Worm (Caenorhabditis elegans) whole organism, L2 larva: ENCODE data around the gene C33F10.14.

Experiments
- C34F6.9 ChIP-seq: fragments of 150-350 bp; optimal IDR thresholded peaks from 2 replicates; lab custom pipeline; 2014; ENCODE audit warnings: missing biosample characterization, missing genetic modification characterization
- F13H6.1 ChIP-seq: sonication (generic microtip); optimal IDR thresholded peaks from 2 replicates; lab custom pipeline; 2016; ENCODE audit warnings: missing genetic modification characterization, missing compliant biosample characterization
- R02D3.7 ChIP-seq: fragments of 150-350 bp; optimal IDR thresholded peaks from 2 replicates; lab custom pipeline; 2014; ENCODE audit warnings: missing biosample characterization, missing genetic modification characterization
- Y55F3AM.14 ChIP-seq: fragments of 200-800 bp; sonication (Bioruptor generic); optimal IDR thresholded peaks from 2 replicates; lab custom pipeline; 2018; ENCODE audit warnings: mild to moderate bottlenecking, missing genetic modification characterization, missing compliant biosample characterization
- ZK546.5 ChIP-seq: sonication (generic microtip); optimal IDR thresholded peaks from 2 replicates; lab custom pipeline; 2017; ENCODE audit warnings: missing biosample characterization, missing genetic modification characterization
- alr-1 ChIP-seq: fragments of 150-350 bp; optimal IDR thresholded peaks from 2 replicates; lab custom pipeline; 2014; ENCODE audit warnings: missing biosample characterization, missing genetic modification characterization
- aly-2 ChIP-seq: fragments of 150-350 bp; optimal IDR thresholded peaks from 2 replicates; lab custom pipeline; 2014; ENCODE audit warnings: missing biosample characterization, missing genetic modification characterization
- ama-1 ChIP-seq: fragments of 150-350 bp; optimal IDR thresholded peaks from 2 replicates; lab custom pipeline; 2018; ENCODE audit warnings: inconsistent platforms
- blmp-1 ChIP-seq: sonication (generic microtip); optimal IDR thresholded peaks from 2 replicates; lab custom pipeline; 2017; ENCODE audit warnings: missing genetic modification characterization, mild to moderate bottlenecking, missing compliant biosample characterization, antibody characterized with exemption, moderate library complexity; ENCODE audit not compliant: insufficient read depth
- ceh-16 ChIP-seq: fragments of 150-350 bp; optimal IDR thresholded peaks from 2 replicates; lab custom pipeline; 2014; ENCODE audit warnings: missing biosample characterization, missing genetic modification characterization
- ceh-82 ChIP-seq: fragments of 150-350 bp; optimal IDR thresholded peaks from 2 replicates; lab custom pipeline; 2014; ENCODE audit warnings: missing biosample characterization, missing genetic modification characterization
- crh-2 ChIP-seq: sonication (generic microtip); optimal IDR thresholded peaks from 2 replicates; lab custom pipeline; 2017; ENCODE audit warnings: missing biosample characterization, missing genetic modification characterization
- dmd-4 ChIP-seq: sonication (generic microtip); optimal IDR thresholded peaks from 2 replicates; lab custom pipeline; 2017; ENCODE audit warnings: missing biosample characterization, missing genetic modification characterization
- egl-27 ChIP-seq: sonication (generic microtip); optimal IDR thresholded peaks from 3 replicates; lab custom pipeline; 2017; ENCODE audit warnings: missing biosample characterization, missing genetic modification reagents, missing genetic modification characterization
- elt-1 ChIP-seq: fragments of 150-350 bp; optimal IDR thresholded peaks from 2 replicates; lab custom pipeline; 2014; ENCODE audit warnings: missing biosample characterization, missing genetic modification characterization
- elt-3 ChIP-seq: sonication (generic microtip); optimal IDR thresholded peaks from 2 replicates; lab custom pipeline; 2017; ENCODE audit warnings: missing biosample characterization, missing genetic modification characterization
- fos-1 ChIP-seq: fragments of 150-350 bp; optimal IDR thresholded peaks from 2 replicates; lab custom pipeline; 2014; ENCODE audit warnings: missing biosample characterization, missing genetic modification characterization
- gmeb-1 ChIP-seq: fragments of 150-350 bp; optimal IDR thresholded peaks from 2 replicates; lab custom pipeline; 2014; ENCODE audit warnings: missing biosample characterization, missing genetic modification characterization
- lin-11 ChIP-seq: fragments of 150-350 bp; sonication (generic microtip); optimal IDR thresholded peaks from 2 replicates; lab custom pipeline; 2014; ENCODE audit warnings: missing biosample characterization, missing genetic modification characterization, inconsistent platforms, mixed read lengths
- lin-13 ChIP-seq: fragments of 150-350 bp; optimal IDR thresholded peaks from 2 replicates; lab custom pipeline; 2014; ENCODE audit warnings: missing biosample characterization, missing genetic modification reagents, missing genetic modification characterization
- lin-39 ChIP-seq: fragments of 150-350 bp; optimal IDR thresholded peaks from 2 replicates; lab custom pipeline; 2014; ENCODE audit warnings: missing biosample characterization, missing genetic modification reagents, missing genetic modification characterization
- lsy-2 ChIP-seq, 2 experiments: fragments of 150-350 bp in 1 of 2; sonication (generic microtip) in 1 of 2; optimal IDR thresholded peaks; 2 replicates each; lab custom pipeline; 2014 to 2017; ENCODE audit warnings: missing biosample characterization in 2 of 2, missing genetic modification characterization in 2 of 2
- mab-5 ChIP-seq: fragments of 150-350 bp; optimal IDR thresholded peaks from 2 replicates; lab custom pipeline; 2014; ENCODE audit warnings: missing biosample characterization, missing genetic modification characterization
- mbf-1 ChIP-seq: sonication (generic microtip); optimal IDR thresholded peaks from 2 replicates; lab custom pipeline; 2017; ENCODE audit warnings: missing biosample characterization, missing genetic modification characterization
- mdl-1 ChIP-seq, 2 experiments: fragments of 150-350 bp in 1 of 2; sonication (generic microtip) in 1 of 2; optimal IDR thresholded peaks; 2 replicates each; lab custom pipeline; 2017; ENCODE audit warnings: missing biosample characterization in 2 of 2, missing genetic modification characterization in 2 of 2
- nhr-10 ChIP-seq: sonication (generic microtip); optimal IDR thresholded peaks from 2 replicates; lab custom pipeline; 2017; ENCODE audit warnings: missing biosample characterization, missing genetic modification characterization
- nhr-11 ChIP-seq: fragments of 150-350 bp; optimal IDR thresholded peaks from 2 replicates; lab custom pipeline; 2014; ENCODE audit warnings: missing biosample characterization, missing genetic modification characterization
- nhr-12 ChIP-seq: fragments of 150-350 bp; optimal IDR thresholded peaks from 2 replicates; lab custom pipeline; 2014; ENCODE audit warnings: missing biosample characterization, missing genetic modification characterization
- nhr-129 ChIP-seq: fragments of 150-350 bp; optimal IDR thresholded peaks from 2 replicates; lab custom pipeline; 2014; ENCODE audit warnings: missing biosample characterization, missing genetic modification characterization
- nhr-21 ChIP-seq: fragments of 150-350 bp; optimal IDR thresholded peaks from 2 replicates; lab custom pipeline; 2014; ENCODE audit warnings: missing biosample characterization, missing genetic modification characterization
- nhr-23 ChIP-seq: fragments of 150-350 bp; optimal IDR thresholded peaks from 2 replicates; lab custom pipeline; 2014; ENCODE audit warnings: missing biosample characterization, missing genetic modification reagents, missing genetic modification characterization
- nhr-237 ChIP-seq: fragments of 150-350 bp; optimal IDR thresholded peaks from 2 replicates; lab custom pipeline; 2014; ENCODE audit warnings: missing biosample characterization, missing genetic modification characterization
- nhr-25 ChIP-seq: fragments of 150-350 bp; sonication (generic microtip); optimal IDR thresholded peaks from 3 replicates; lab custom pipeline; 2014; ENCODE audit warnings: missing biosample characterization, missing genetic modification characterization
- nhr-6 ChIP-seq: fragments of 150-350 bp; optimal IDR thresholded peaks from 2 replicates; lab custom pipeline; 2014; ENCODE audit warnings: missing biosample characterization, missing genetic modification characterization
- nhr-77 ChIP-seq: fragments of 150-350 bp; optimal IDR thresholded peaks from 2 replicates; lab custom pipeline; 2014; ENCODE audit warnings: missing biosample characterization, missing genetic modification characterization
- peb-1 ChIP-seq: fragments of 150-350 bp; optimal IDR thresholded peaks from 2 replicates; lab custom pipeline; 2014; ENCODE audit warnings: missing biosample characterization, missing genetic modification characterization
- sem-4 ChIP-seq: fragments of 150-350 bp; optimal IDR thresholded peaks from 2 replicates; lab custom pipeline; 2014; ENCODE audit warnings: missing biosample characterization, missing genetic modification reagents, missing genetic modification characterization
- skn-1 ChIP-seq: sonication (generic microtip); optimal IDR thresholded peaks from 2 replicates; lab custom pipeline; 2017; ENCODE audit warnings: missing biosample characterization, missing genetic modification characterization
- sma-3 ChIP-seq: sonication (generic microtip); optimal IDR thresholded peaks from 2 replicates; lab custom pipeline; 2016; ENCODE audit warnings: missing genetic modification reagents, missing genetic modification characterization, missing compliant biosample characterization
- sma-9 ChIP-seq, 2 experiments: fragments of 150-350 bp in 1 of 2; sonication (generic microtip) in 1 of 2; optimal IDR thresholded peaks; 2 replicates each; lab custom pipeline; 2014 to 2016; ENCODE audit warnings: missing genetic modification characterization in 2 of 2, mild to moderate bottlenecking in 1 of 2, missing biosample characterization in 1 of 2, missing compliant biosample characterization in 1 of 2, missing genetic modification reagents in 1 of 2, moderate library complexity in 1 of 2
- snpc-4 ChIP-seq: fragments of 150-350 bp; optimal IDR thresholded peaks from 2 replicates; lab custom pipeline; 2014; ENCODE audit warnings: missing biosample characterization, missing genetic modification characterization
- unc-39 ChIP-seq: fragments of 150-350 bp; optimal IDR thresholded peaks from 2 replicates; lab custom pipeline; 2014; ENCODE audit warnings: missing biosample characterization, missing genetic modification characterization
- unc-55 ChIP-seq: fragments of 150-350 bp; sonication (generic microtip); optimal IDR thresholded peaks from 3 replicates; lab custom pipeline; 2014; ENCODE audit warnings: missing biosample characterization, missing genetic modification reagents, missing genetic modification characterization
- unc-62 ChIP-seq: fragments of 150-350 bp; optimal IDR thresholded peaks from 2 replicates; lab custom pipeline; 2014; ENCODE audit warnings: missing biosample characterization, missing genetic modification reagents, missing genetic modification characterization
- zag-1 ChIP-seq: fragments of 150-350 bp; optimal IDR thresholded peaks from 2 replicates; lab custom pipeline; 2014; ENCODE audit warnings: missing biosample characterization, missing genetic modification characterization
- ztf-1 ChIP-seq: fragments of 200-800 bp; sonication (Bioruptor generic); conservative IDR thresholded peaks from 2 replicates; pipeline ENCODE4 v1.3.6; 2022; ENCODE audit warnings: missing genetic modification characterization, missing compliant biosample characterization
- ztf-11 ChIP-seq: sonication (generic microtip); optimal IDR thresholded peaks from 2 replicates; lab custom pipeline; 2017; ENCODE audit warnings: missing biosample characterization, missing genetic modification characterization

Gene C33F10.14

DNA sequence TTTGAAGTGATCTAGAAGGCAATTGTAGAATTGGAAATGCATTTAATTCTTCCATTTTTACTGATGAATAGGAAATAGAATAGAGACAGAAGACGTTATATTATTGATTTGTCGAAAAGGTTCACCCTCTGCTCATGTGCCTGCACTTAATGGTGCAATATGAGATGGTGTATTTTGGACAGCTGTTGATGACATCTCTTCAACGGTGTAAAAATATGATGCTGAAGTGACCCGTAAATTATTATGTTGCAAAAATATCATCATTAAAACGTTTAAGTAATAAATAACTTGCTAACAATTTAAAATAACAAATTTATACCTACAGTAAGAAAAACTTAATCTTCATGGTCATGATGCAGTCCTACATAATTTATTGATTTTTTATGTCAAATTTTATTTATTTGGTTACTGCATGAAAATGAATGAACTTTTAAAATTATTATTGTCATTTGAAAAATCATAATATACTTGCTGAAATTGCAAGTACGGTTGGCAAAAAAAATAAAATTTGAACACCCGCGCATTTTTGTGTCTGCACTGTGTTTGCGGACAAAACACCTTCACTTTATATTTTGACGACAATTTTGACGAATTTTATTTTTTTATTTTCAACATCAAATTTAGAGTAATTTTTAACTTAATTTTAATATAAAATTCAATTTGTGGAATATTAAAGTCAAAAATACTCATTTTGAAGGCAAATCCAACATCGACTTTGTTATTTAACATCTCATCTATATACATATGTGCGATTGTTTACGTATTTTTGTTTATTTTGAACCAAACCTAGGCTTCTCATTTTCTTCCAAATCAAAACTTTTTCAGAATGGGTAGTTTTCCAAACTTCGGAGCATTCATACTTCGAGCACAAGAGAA, 30.8 kb downstream of the C33F10.14 start, which contains the start of the genes fbxb-88 and tbck-1:
TSS of gene fbxb-88 (minus strand) at position 151 of the 876 bp plus-strand sequence.
TSS of gene tbck-1 (plus strand) at position 826 of the 876 bp plus-strand sequence.
- TF ChIP-seq unc-39: no peak
- no peak for TF ChIP-seq unc-62
- peak; percentile 54 for TF ChIP-seq snpc-4 (tag; lab: Kevin White, UChicago)
- no peak for TF ChIP-seq nhr-23
- peak; percentile 56 for TF ChIP-seq C34F6.9 (tag; lab: Kevin White, UChicago)
- TF ChIP-seq nhr-21 (tag; lab: Kevin White, UChicago): no peak
- no peak for TF ChIP-seq mbf-1 (tag; lab: Kevin White, UChicago)
- TF ChIP-seq crh-2 (tag; lab: Kevin White, UChicago): peak; percentile 63
- no peak for TF ChIP-seq ztf-1 (GFP tag; lab: Robert Waterston, UW)
- TF ChIP-seq ZK546.5 (tag; lab: Kevin White, UChicago): no peak
- peak in 1 of 2 experiments; percentile 26 for TF ChIP-seq lsy-2 (tag; optimal IDR thresholded peaks at IDR 0.05; lab: Kevin White, UChicago)
- no peak for TF ChIP-seq F13H6.1 (tag; lab: Kevin White, UChicago)
- TF ChIP-seq elt-1 (tag; lab: Kevin White, UChicago): no peak
- no peak for TF ChIP-seq nhr-77 (tag; lab: Kevin White, UChicago)
- TF ChIP-seq egl-27 (tag; lab: Kevin White, UChicago): no peak
- TF ChIP-seq ztf-11 (tag; lab: Kevin White, UChicago): no peak
- no peak for TF ChIP-seq zag-1 (tag; lab: Kevin White, UChicago)
- TF ChIP-seq mab-5 (tag; lab: Kevin White, UChicago): no peak
- TF ChIP-seq fos-1 (tag; lab: Kevin White, UChicago): no peak
- TF ChIP-seq mdl-1 (tag; optimal IDR thresholded peaks at IDR 0.05; lab: Kevin White, UChicago): no peak
- no peak for TF ChIP-seq alr-1
- TF ChIP-seq blmp-1 (tag; lab: Kevin White, UChicago): no peak
- TF ChIP-seq R02D3.7: no peak
- no peak for TF ChIP-seq sem-4 (tag; lab: Kevin White, UChicago)
- TF ChIP-seq aly-2: no peak
- TF ChIP-seq peb-1 (tag; lab: Kevin White, UChicago): no peak
- TF ChIP-seq skn-1 (tag; lab: Kevin White, UChicago): no peak
- no peak for TF ChIP-seq nhr-129 (tag; lab: Kevin White, UChicago)
- no peak for TF ChIP-seq ceh-82 (tag; lab: Kevin White, UChicago)
- no peak for TF ChIP-seq ama-1 (lab: Kevin White, UChicago)
- TF ChIP-seq nhr-12: no peak
- TF ChIP-seq sma-3 (GFP tag; lab: Kevin White, UChicago): no peak
- no peak for TF ChIP-seq lin-11 (tag; lab: Kevin White, UChicago)
- peak; percentile 97 for TF ChIP-seq gmeb-1 (tag; lab: Kevin White, UChicago)
- no peak for TF ChIP-seq elt-3 (tag; lab: Kevin White, UChicago)
- TF ChIP-seq Y55F3AM.14 (GFP tag; lab: Kevin White, UChicago): no peak
- TF ChIP-seq unc-55 (GFP tag; lab: Kevin White, UChicago): peak; percentile 82
- TF ChIP-seq nhr-10 (tag; lab: Kevin White, UChicago): no peak
- no peak for TF ChIP-seq lin-13 (GFP tag; lab: Kevin White, UChicago)
- TF ChIP-seq sma-9 (GFP tag; optimal IDR thresholded peaks at IDR 0.05; lab: Kevin White, UChicago): no peak
- no peak for TF ChIP-seq sma-9 (tag; optimal IDR thresholded peaks at IDR 0.05; lab: Kevin White, UChicago)
- TF ChIP-seq ceh-16 (tag; lab: Kevin White, UChicago): no peak
- no peak for TF ChIP-seq nhr-6 (tag; lab: Kevin White, UChicago)
- TF ChIP-seq nhr-25: no peak
- no peak for TF ChIP-seq dmd-4 (tag; lab: Kevin White, UChicago)
- TF ChIP-seq nhr-11 (tag; lab: Kevin White, UChicago): no peak
- TF ChIP-seq nhr-237: no peak
- no peak for TF ChIP-seq lin-39
